Worm (Caenorhabditis elegans): ENCODE data around the gene C13A2.4.
"Not testable (repeated sequence)": the region's sequence is repeated elsewhere in the genome, so short reads cannot be mapped to it uniquely, and the experiment has no call there.

ce11 chrV:7304506-7304905 lies 25.3 kb downstream of the C13A2.4 start, which contains the start of gene F07G11.2:
- not testable (repeated sequence) for TF ChIP-seq ets-7 (tag; optimal IDR thresholded peaks at IDR 0.05); scrt-1 (GFP tag; IDR thresholded peaks at IDR 0.05); sea-1 (GFP tag; conservative IDR thresholded peaks at IDR 0.05); ceh-13 (GFP tag; optimal IDR thresholded peaks at IDR 0.05); flt-1 (GFP tag; IDR thresholded peaks at IDR 0.05); ama-1 (optimal IDR thresholded peaks at IDR 0.05); B0310.2 (tag; optimal IDR thresholded peaks at IDR 0.05); tra-4 (tag; optimal IDR thresholded peaks at IDR 0.05); pes-1 (GFP tag; IDR thresholded peaks at IDR 0.05); aly-1 (tag; optimal IDR thresholded peaks at IDR 0.05); F13C5.2 (tag; optimal IDR thresholded peaks at IDR 0.05)

Measured in whole organism, early embryonic.